Worm (Caenorhabditis elegans) whole organism, L4 larva: Measurements from ENCODE around the gene cln-3.3.

ENCODE experiments used
- ZK546.5 ChIP-seq, 2 experiments: sonication (generic microtip); optimal IDR thresholded peaks; 2 replicates each; lab custom pipeline; 2017; ENCODE audit warnings: missing biosample characterization in 2 of 2, missing genetic modification characterization in 2 of 2
- aha-1 ChIP-seq: fragments of 150-350 bp; peaks from one replicate; lab custom pipeline; 2014; ENCODE audit warnings: missing biosample characterization, missing genetic modification characterization
- ama-1 ChIP-seq: fragments of 150-350 bp; optimal IDR thresholded peaks from 2 replicates; lab custom pipeline; 2014; ENCODE audit warnings: inconsistent platforms, mixed read lengths
- ceh-82 ChIP-seq: sonication (generic microtip); optimal IDR thresholded peaks from 2 replicates; lab custom pipeline; 2017; ENCODE audit warnings: missing biosample characterization, missing genetic modification characterization
- fos-1 ChIP-seq: fragments of 150-350 bp; optimal IDR thresholded peaks from 2 replicates; lab custom pipeline; 2014; ENCODE audit warnings: missing biosample characterization, missing genetic modification characterization
- mxl-2 ChIP-seq: fragments of 200-800 bp; sonication (Bioruptor generic); conservative IDR thresholded peaks from 2 replicates; pipeline ENCODE4 v1.3.6; 2022; ENCODE audit warnings: missing genetic modification reagents, missing genetic modification characterization, missing compliant biosample characterization
- nhr-237 ChIP-seq: sonication (generic microtip); optimal IDR thresholded peaks from 2 replicates; lab custom pipeline; 2017; ENCODE audit warnings: missing biosample characterization, missing genetic modification characterization
- nhr-25 ChIP-seq: sonication (generic microtip); optimal IDR thresholded peaks from 2 replicates; lab custom pipeline; 2017; ENCODE audit warnings: missing genetic modification characterization, mild to moderate bottlenecking, missing compliant biosample characterization, antibody characterized with exemption, moderate library complexity, borderline replicate concordance; ENCODE audit not compliant: insufficient read depth
- nhr-28 ChIP-seq: fragments of 150-350 bp; optimal IDR thresholded peaks from 2 replicates; lab custom pipeline; 2014; ENCODE audit warnings: missing biosample characterization, missing genetic modification characterization
- skn-1 ChIP-seq: fragments of 150-350 bp; optimal IDR thresholded peaks from 2 replicates; lab custom pipeline; 2014; ENCODE audit warnings: missing biosample characterization, missing genetic modification characterization
- unc-39 ChIP-seq: sonication (generic microtip); optimal IDR thresholded peaks from 2 replicates; lab custom pipeline; 2017; ENCODE audit warnings: missing biosample characterization, missing genetic modification characterization
- vab-7 ChIP-seq: fragments of 200-800 bp; sonication (Bioruptor generic); IDR thresholded peaks from 2 replicates; pipeline ENCODE4 v1.3.6; 2022; ENCODE audit warnings: missing genetic modification reagents, missing genetic modification characterization, missing compliant biosample characterization

ce11 chrV:8671568-8672123 is 11.2 kb upstream of the cln-3.3 start:
- no peak for TF ChIP-seq mxl-2
- TF ChIP-seq vab-7 = no peak
- TF ChIP-seq skn-1 (tag; lab: Kevin White, UChicago) = no peak
- no peak for TF ChIP-seq fos-1
- no peak for TF ChIP-seq nhr-28
- TF ChIP-seq aha-1 (tag; lab: Kevin White, UChicago) = peak; percentile 52
- no peak for TF ChIP-seq ama-1 (lab: Kevin White, UChicago)
- no peak for TF ChIP-seq unc-39 (tag; lab: Kevin White, UChicago)
- no peak for TF ChIP-seq nhr-237 (tag; lab: Kevin White, UChicago)
- no peak for TF ChIP-seq ceh-82 (tag; lab: Kevin White, UChicago)
- TF ChIP-seq ZK546.5 (tag; optimal IDR thresholded peaks at IDR 0.05; lab: Kevin White, UChicago) = no peak
- no peak for TF ChIP-seq nhr-25 (tag; lab: Kevin White, UChicago)
